Worm (Caenorhabditis elegans) whole organism, L4 larva: ENCODE results near the gene T24H7.8.

Source experiments
- egl-43 ChIP-seq: fragments of 200-800 bp; sonication (Bioruptor generic); IDR thresholded peaks from 2 replicates; pipeline ENCODE4 v1.3.6; 2022; ENCODE audit warnings: missing genetic modification reagents, missing genetic modification characterization, missing compliant biosample characterization
- nhr-11 ChIP-seq: fragments of 150-350 bp; optimal IDR thresholded peaks from 2 replicates; lab custom pipeline; 2014; ENCODE audit warnings: missing biosample characterization, missing genetic modification characterization
- nhr-28 ChIP-seq: fragments of 150-350 bp; optimal IDR thresholded peaks from 2 replicates; lab custom pipeline; 2014; ENCODE audit warnings: missing biosample characterization, missing genetic modification characterization
- pha-4 ChIP-seq, 2 experiments: fragments of 150-350 bp in 1 of 2; fragments of 200-800 bp in 1 of 2; sonication (Bioruptor generic) in 1 of 2; IDR thresholded peaks in 1 of 2; optimal IDR thresholded peaks in 1 of 2; 2 replicates each; pipeline versions ENCODE4 v1.3.6 to Lab custom; 2014 to 2022; ENCODE audit warnings: missing genetic modification characterization in 2 of 2, missing genetic modification reagents in 2 of 2, missing biosample characterization in 1 of 2, missing compliant biosample characterization in 1 of 2
- spr-1 ChIP-seq: sonication (generic microtip); optimal IDR thresholded peaks from 2 replicates; lab custom pipeline; 2016; ENCODE audit warnings: mild to moderate bottlenecking, missing genetic modification characterization, missing compliant biosample characterization

- TF ChIP-seq nhr-11 (tag; lab: Kevin White, UChicago) = no peak
- TF ChIP-seq spr-1 (tag; lab: Kevin White, UChicago) = no peak
- no peak for TF ChIP-seq nhr-28 (tag; lab: Kevin White, UChicago)
- TF ChIP-seq pha-4 (GFP tag; IDR thresholded peaks at IDR 0.05; lab: Robert Waterston, UW) = no peak
- no peak for TF ChIP-seq pha-4 (tag; optimal IDR thresholded peaks at IDR 0.05; lab: Kevin White, UChicago)
- no peak for TF ChIP-seq egl-43
Observed at ce11 chrII:6226995-6227394, 14.9 kb upstream of the T24H7.8 start, which contains the start of gene srsy-2.
